Worm (Caenorhabditis elegans) whole organism, L4 larva: ENCODE data around the gene vps-45.

Source experiments
- F37D6.2 ChIP-seq: sonication (generic microtip); optimal IDR thresholded peaks from 2 replicates; lab custom pipeline; 2016; ENCODE audit warnings: mild to moderate bottlenecking, missing genetic modification characterization, missing compliant biosample characterization
- F44E2.7 ChIP-seq: fragments of 200-800 bp; sonication (Bioruptor generic); IDR thresholded peaks from 2 replicates; pipeline ENCODE4 v2.1.2; 2022; ENCODE audit warnings: missing genetic modification characterization, missing compliant biosample characterization
- T20F7.1 ChIP-seq: fragments of 200-800 bp; sonication (Bioruptor generic); optimal IDR thresholded peaks from 2 replicates; lab custom pipeline; 2018; ENCODE audit warnings: mild to moderate bottlenecking, missing genetic modification characterization, missing compliant biosample characterization
- Y105C5A.15 ChIP-seq: fragments of 200-800 bp; sonication (Bioruptor generic); IDR thresholded peaks from 2 replicates; pipeline ENCODE4 v1.3.6; 2022; ENCODE audit warnings: missing genetic modification characterization, missing compliant biosample characterization
- Y48G9A.11 ChIP-seq: fragments of 200-800 bp; sonication (Bioruptor generic); IDR thresholded peaks from 2 replicates; pipeline ENCODE4 v1.3.6; 2022; ENCODE audit warnings: missing genetic modification reagents, missing genetic modification characterization, missing compliant biosample characterization
- ZK337.2 ChIP-seq: fragments of 200-800 bp; sonication (Bioruptor generic); IDR thresholded peaks from 2 replicates; pipeline ENCODE4 v1.3.6; 2022; ENCODE audit warnings: missing genetic modification reagents, missing genetic modification characterization, missing compliant biosample characterization
- ama-1 ChIP-seq: fragments of 150-350 bp; optimal IDR thresholded peaks from 2 replicates; lab custom pipeline; 2014; ENCODE audit warnings: inconsistent platforms, mixed read lengths
- attf-4 ChIP-seq: sonication (generic microtip); optimal IDR thresholded peaks from 3 replicates; lab custom pipeline; 2017; ENCODE audit warnings: missing biosample characterization, missing genetic modification characterization
- ceh-20 ChIP-seq: fragments of 200-800 bp; sonication (Bioruptor generic); IDR thresholded peaks from 2 replicates; pipeline ENCODE4 v1.3.6; 2022; ENCODE audit warnings: missing genetic modification reagents, missing genetic modification characterization, missing compliant biosample characterization
- ceh-28 ChIP-seq: fragments of 150-350 bp; optimal IDR thresholded peaks from 2 replicates; lab custom pipeline; 2014; ENCODE audit warnings: missing biosample characterization, missing genetic modification reagents, missing genetic modification characterization
- ceh-32 ChIP-seq: sonication (generic microtip); optimal IDR thresholded peaks from 2 replicates; lab custom pipeline; 2016; ENCODE audit warnings: mild to moderate bottlenecking, missing genetic modification characterization, missing compliant biosample characterization; ENCODE audit not compliant: poor library complexity
- ceh-62 ChIP-seq: sonication (generic microtip); optimal IDR thresholded peaks from 2 replicates; lab custom pipeline; 2017; ENCODE audit warnings: missing biosample characterization, missing genetic modification characterization
- daf-12 ChIP-seq: fragments of 150-350 bp; optimal IDR thresholded peaks from 2 replicates; lab custom pipeline; 2014; ENCODE audit warnings: missing biosample characterization, missing genetic modification reagents, missing genetic modification characterization
- daf-8 ChIP-seq: fragments of 200-800 bp; sonication (Bioruptor generic); IDR thresholded peaks from 2 replicates; pipeline ENCODE4 v1.3.6; 2022; ENCODE audit warnings: missing genetic modification characterization, missing compliant biosample characterization
- dmd-6 ChIP-seq: fragments of 200-800 bp; sonication (Bioruptor generic); IDR thresholded peaks from 2 replicates; pipeline ENCODE4 v1.3.6; 2022; ENCODE audit warnings: missing genetic modification reagents, missing genetic modification characterization, missing compliant biosample characterization
- dmd-8 ChIP-seq: fragments of 200-800 bp; sonication (Bioruptor generic); IDR thresholded peaks from 2 replicates; pipeline ENCODE4 v1.3.6; 2022; ENCODE audit warnings: missing genetic modification characterization, missing compliant biosample characterization
- dmd-9 ChIP-seq: fragments of 200-800 bp; sonication (Bioruptor generic); IDR thresholded peaks from 2 replicates; pipeline ENCODE4 v1.3.6; 2022; ENCODE audit warnings: missing genetic modification reagents, missing genetic modification characterization, missing compliant biosample characterization
- dpl-1 ChIP-seq: fragments of 150-350 bp; optimal IDR thresholded peaks from 2 replicates; lab custom pipeline; 2014; ENCODE audit warnings: missing biosample characterization, missing genetic modification reagents, missing genetic modification characterization
- egl-43 ChIP-seq: fragments of 200-800 bp; sonication (Bioruptor generic); IDR thresholded peaks from 2 replicates; pipeline ENCODE4 v1.3.6; 2022; ENCODE audit warnings: missing genetic modification reagents, missing genetic modification characterization, missing compliant biosample characterization
- fkh-10 ChIP-seq: fragments of 150-350 bp; optimal IDR thresholded peaks from 2 replicates; lab custom pipeline; 2014; ENCODE audit warnings: missing biosample characterization, missing genetic modification reagents, missing genetic modification characterization
- gei-8 ChIP-seq: fragments of 200-800 bp; sonication (Bioruptor generic); optimal IDR thresholded peaks from 2 replicates; lab custom pipeline; 2018; ENCODE audit warnings: mild to moderate bottlenecking, missing genetic modification characterization, missing compliant biosample characterization
- hif-1 ChIP-seq, 2 experiments: sonication (generic microtip); optimal IDR thresholded peaks; 2 replicates each; lab custom pipeline; 2016 to 2017; ENCODE audit warnings: missing compliant biosample characterization in 2 of 2, missing genetic modification characterization in 2 of 2, missing genetic modification reagents in 2 of 2, missing genotype in 2 of 2, mild to moderate bottlenecking in 1 of 2
- hlh-11 ChIP-seq: fragments of 200-800 bp; sonication (Bioruptor generic); optimal IDR thresholded peaks from 2 replicates; lab custom pipeline; 2018; ENCODE audit warnings: mild to moderate bottlenecking, missing genetic modification characterization, missing compliant biosample characterization
- hlh-30 ChIP-seq: sonication (generic microtip); optimal IDR thresholded peaks from 2 replicates; lab custom pipeline; 2017; ENCODE audit warnings: antibody characterized with exemption, mild to moderate bottlenecking, missing genetic modification characterization, missing compliant biosample characterization; ENCODE audit not compliant: insufficient read depth
- lin-13 ChIP-seq: fragments of 150-350 bp; optimal IDR thresholded peaks from 2 replicates; lab custom pipeline; 2014; ENCODE audit warnings: missing biosample characterization, missing genetic modification reagents, missing genetic modification characterization
- lin-15B ChIP-seq: fragments of 150-350 bp; sonication (generic microtip); optimal IDR thresholded peaks from 3 replicates; lab custom pipeline; 2014; ENCODE audit warnings: missing biosample characterization, missing genetic modification characterization
- lin-29 ChIP-seq: fragments of 200-800 bp; sonication (Bioruptor generic); IDR thresholded peaks from 2 replicates; pipeline ENCODE4 v1.3.6; 2022; ENCODE audit warnings: missing genetic modification reagents, missing genetic modification characterization, missing compliant biosample characterization
- lir-3 ChIP-seq: sonication (generic microtip); optimal IDR thresholded peaks from 2 replicates; lab custom pipeline; 2016; ENCODE audit warnings: mild to moderate bottlenecking, missing genetic modification characterization, missing compliant biosample characterization
- lsy-2 ChIP-seq, 2 experiments: fragments of 150-350 bp in 1 of 2; sonication (generic microtip) in 1 of 2; optimal IDR thresholded peaks; 2 replicates each; lab custom pipeline; 2014 to 2017; ENCODE audit warnings: missing biosample characterization in 2 of 2, missing genetic modification characterization in 2 of 2
- madf-5 ChIP-seq, 2 experiments: fragments of 200-800 bp; sonication (Bioruptor generic); IDR thresholded peaks; 2 replicates each; pipeline ENCODE4 v1.3.6; 2022; ENCODE audit warnings: missing compliant biosample characterization in 2 of 2, missing genetic modification characterization in 2 of 2
- madf-9 ChIP-seq: fragments of 200-800 bp; sonication (Bioruptor generic); conservative IDR thresholded peaks from 2 replicates; pipeline ENCODE4 v1.3.6; 2022; ENCODE audit warnings: missing genetic modification reagents, missing genetic modification characterization, missing compliant biosample characterization
- mdt-29 ChIP-seq: fragments of 200-800 bp; sonication (Bioruptor generic); IDR thresholded peaks from 2 replicates; pipeline ENCODE4 v1.3.6; 2022; ENCODE audit warnings: missing genetic modification reagents, missing genetic modification characterization, missing compliant biosample characterization
- mep-1 ChIP-seq: fragments of 150-350 bp; sonication (generic microtip); optimal IDR thresholded peaks from 3 replicates; lab custom pipeline; 2014; ENCODE audit warnings: missing biosample characterization, missing genetic modification characterization
- mes-2 ChIP-seq: sonication (generic microtip); optimal IDR thresholded peaks from 2 replicates; lab custom pipeline; 2016; ENCODE audit warnings: missing genotype, mild to moderate bottlenecking, missing genetic modification characterization, missing compliant biosample characterization; ENCODE audit not compliant: poor library complexity, severe bottlenecking
- mxl-2 ChIP-seq: fragments of 200-800 bp; sonication (Bioruptor generic); conservative IDR thresholded peaks from 2 replicates; pipeline ENCODE4 v1.3.6; 2022; ENCODE audit warnings: missing genetic modification reagents, missing genetic modification characterization, missing compliant biosample characterization
- nhr-10 ChIP-seq: fragments of 150-350 bp; optimal IDR thresholded peaks from 2 replicates; lab custom pipeline; 2014; ENCODE audit warnings: missing biosample characterization, missing genetic modification characterization
- nhr-102 ChIP-seq: sonication (generic microtip); optimal IDR thresholded peaks from 2 replicates; lab custom pipeline; 2016; ENCODE audit warnings: mild to moderate bottlenecking, missing genetic modification characterization, moderate library complexity, missing compliant biosample characterization
- nhr-42 ChIP-seq: fragments of 200-800 bp; sonication (Bioruptor generic); IDR thresholded peaks from 2 replicates; pipeline ENCODE4 v1.3.6; 2022; ENCODE audit warnings: missing genetic modification characterization, missing compliant biosample characterization
- nhr-6 ChIP-seq: fragments of 150-350 bp; optimal IDR thresholded peaks from 2 replicates; lab custom pipeline; 2014; ENCODE audit warnings: missing biosample characterization, missing genetic modification characterization
- nhr-76 ChIP-seq: fragments of 150-350 bp; optimal IDR thresholded peaks from 2 replicates; lab custom pipeline; 2014; ENCODE audit warnings: missing biosample characterization, missing genetic modification characterization
- php-3 ChIP-seq: fragments of 200-800 bp; sonication (Bioruptor generic); IDR thresholded peaks from 2 replicates; pipeline ENCODE4 v1.3.6; 2022; ENCODE audit warnings: missing genetic modification reagents, missing genetic modification characterization, missing compliant biosample characterization
- pqm-1 ChIP-seq: sonication (generic microtip); optimal IDR thresholded peaks from 2 replicates; lab custom pipeline; 2017; ENCODE audit warnings: missing biosample characterization, missing genetic modification characterization
- rbr-2 ChIP-seq: sonication (generic microtip); optimal IDR thresholded peaks from 2 replicates; lab custom pipeline; 2016; ENCODE audit warnings: missing genotype, missing genetic modification characterization, missing compliant biosample characterization
- sdz-12 ChIP-seq: fragments of 200-800 bp; sonication (Bioruptor generic); optimal IDR thresholded peaks from 2 replicates; lab custom pipeline; 2018; ENCODE audit warnings: mild to moderate bottlenecking, missing genetic modification characterization, missing compliant biosample characterization
- set-16 ChIP-seq: fragments of 200-800 bp; sonication (Bioruptor generic); IDR thresholded peaks from 2 replicates; pipeline ENCODE4 v1.3.6; 2022; ENCODE audit warnings: missing genetic modification reagents, missing genetic modification characterization, missing compliant biosample characterization
- skn-1 ChIP-seq: fragments of 150-350 bp; optimal IDR thresholded peaks from 2 replicates; lab custom pipeline; 2014; ENCODE audit warnings: missing biosample characterization, missing genetic modification characterization
- snpc-1.2 ChIP-seq: fragments of 200-800 bp; sonication (Bioruptor generic); IDR thresholded peaks from 2 replicates; pipeline ENCODE4 v1.3.6; 2022; ENCODE audit warnings: missing genetic modification reagents, missing genetic modification characterization, missing compliant biosample characterization
- spr-1 ChIP-seq: sonication (generic microtip); optimal IDR thresholded peaks from 2 replicates; lab custom pipeline; 2016; ENCODE audit warnings: mild to moderate bottlenecking, missing genetic modification characterization, missing compliant biosample characterization
- tra-1 ChIP-seq: fragments of 200-800 bp; sonication (Bioruptor generic); IDR thresholded peaks from 2 replicates; pipeline ENCODE4 v1.3.6; 2022; ENCODE audit warnings: missing genetic modification reagents, missing genetic modification characterization, missing compliant biosample characterization
- unc-39 ChIP-seq: sonication (generic microtip); optimal IDR thresholded peaks from 2 replicates; lab custom pipeline; 2017; ENCODE audit warnings: missing biosample characterization, missing genetic modification characterization
- vab-7 ChIP-seq: fragments of 200-800 bp; sonication (Bioruptor generic); IDR thresholded peaks from 2 replicates; pipeline ENCODE4 v1.3.6; 2022; ENCODE audit warnings: missing genetic modification reagents, missing genetic modification characterization, missing compliant biosample characterization

Gene vps-45

ce11 chrX:974499-975235 lies at the start of gene vps-45:
Gene vps-45 (minus strand): TSS chrX:974848.
- TF ChIP-seq egl-43 (GFP tag; lab: Robert Waterston, UW) = no peak
- TF ChIP-seq pqm-1 (tag; lab: Kevin White, UChicago) = no peak
- TF ChIP-seq F37D6.2 (tag; lab: Kevin White, UChicago) = no peak
- TF ChIP-seq set-16 (GFP tag; lab: Robert Waterston, UW) = no peak
- no peak for TF ChIP-seq ceh-20 (GFP tag; lab: Robert Waterston, UW)
- TF ChIP-seq dmd-6 (GFP tag; lab: Robert Waterston, UW) = peak; percentile 37
- no peak for TF ChIP-seq ZK337.2 (GFP tag; lab: Robert Waterston, UW)
- no peak for TF ChIP-seq madf-9
- peak; percentile 33 for TF ChIP-seq hlh-30 (tag; lab: Kevin White, UChicago)
- no peak for TF ChIP-seq ceh-62 (tag; lab: Kevin White, UChicago)
- TF ChIP-seq tra-1 (GFP tag; lab: Robert Waterston, UW) = no peak
- TF ChIP-seq hlh-11 (tag; lab: Kevin White, UChicago) = peak; percentile 57
- TF ChIP-seq dpl-1 = no peak
- no peak for TF ChIP-seq F44E2.7 (GFP tag; lab: Robert Waterston, UW)
- no peak for TF ChIP-seq mxl-2 (GFP tag; lab: Robert Waterston, UW)
- TF ChIP-seq skn-1 = no peak
- no peak for TF ChIP-seq Y105C5A.15
- no peak for TF ChIP-seq ama-1 (lab: Kevin White, UChicago)
- TF ChIP-seq nhr-76 (tag; lab: Kevin White, UChicago) = no peak
- TF ChIP-seq snpc-1.2 (GFP tag; lab: Robert Waterston, UW) = no peak
- no peak for TF ChIP-seq nhr-102 (tag; lab: Kevin White, UChicago)
- TF ChIP-seq attf-4 = no peak
- no peak for TF ChIP-seq nhr-42 (GFP tag; lab: Robert Waterston, UW)
- peak; percentile 44 for TF ChIP-seq ceh-28 (tag; lab: Kevin White, UChicago)
- TF ChIP-seq nhr-6 (tag; lab: Kevin White, UChicago) = no peak
- peak in 1 of 2 experiments; percentile 18 for TF ChIP-seq lsy-2 (tag; optimal IDR thresholded peaks at IDR 0.05; lab: Kevin White, UChicago)
- peak; percentile 80 for TF ChIP-seq mes-2
- TF ChIP-seq unc-39 (tag; lab: Kevin White, UChicago) = no peak
- TF ChIP-seq T20F7.1 (GFP tag; lab: Kevin White, UChicago) = no peak
- TF ChIP-seq lin-13 (GFP tag; lab: Kevin White, UChicago) = no peak
- TF ChIP-seq lin-29 = no peak
- no peak for TF ChIP-seq php-3
- TF ChIP-seq daf-12 (tag; lab: Kevin White, UChicago) = no peak
- peak; percentile 9 for TF ChIP-seq fkh-10
- peak in 1 of 2 experiments; percentile 38 for TF ChIP-seq hif-1 (tag; optimal IDR thresholded peaks at IDR 0.05; lab: Kevin White, UChicago)
- TF ChIP-seq vab-7 (GFP tag; lab: Robert Waterston, UW) = no peak
- no peak for TF ChIP-seq dmd-8 (GFP tag; lab: Robert Waterston, UW)
- no peak for TF ChIP-seq Y48G9A.11 (GFP tag; lab: Robert Waterston, UW)
- TF ChIP-seq spr-1 (tag; lab: Kevin White, UChicago) = no peak
- no peak for TF ChIP-seq mdt-29
- TF ChIP-seq rbr-2 (tag; lab: Kevin White, UChicago) = peak; percentile 38
- TF ChIP-seq lin-15B = no peak
- TF ChIP-seq sdz-12 (GFP tag; lab: Kevin White, UChicago) = no peak
- no peak for TF ChIP-seq nhr-10 (tag; lab: Kevin White, UChicago)
- no peak for TF ChIP-seq ceh-32 (tag; lab: Kevin White, UChicago)
- TF ChIP-seq lir-3 (tag; lab: Kevin White, UChicago) = no peak
- peak; percentile 61 for TF ChIP-seq mep-1 (tag; lab: Kevin White, UChicago)
- TF ChIP-seq daf-8 (GFP tag; lab: Robert Waterston, UW) = no peak
- no peak for TF ChIP-seq dmd-9
- TF ChIP-seq gei-8 (GFP tag; lab: Kevin White, UChicago) = no peak
- TF ChIP-seq madf-5 (GFP tag; IDR thresholded peaks at IDR 0.05; lab: Robert Waterston, UW) = no peak
